Fruit fly (Drosophila melanogaster): Measurements from ENCODE around the gene CG7218.

The CG7218 gene

dm6 chr3R:18125023-18125630 lies 39.1 kb downstream of the CG7218 start:
- TF ChIP-seq dpn (GFP tag; optimal IDR thresholded peaks at IDR 0.05), result peak; percentile 81 to 85
- no peak; the same call in 1 of the 2 replicates for TF ChIP-seq Atf6 (GFP tag; IDR thresholded peaks at IDR 0.05)
- TF ChIP-seq otp (GFP tag; IDR thresholded peaks at IDR 0.05), result peak; percentile 89
- TF ChIP-seq gsb (GFP tag; IDR thresholded peaks at IDR 0.05), result peak; percentile 86
- TF ChIP-seq crc (GFP tag; optimal IDR thresholded peaks at IDR 0.05), result peak; percentile 61
- TF ChIP-seq CG6654 (GFP tag; optimal IDR thresholded peaks at IDR 0.05), result no peak
- TF ChIP-seq tup (GFP tag; optimal IDR thresholded peaks at IDR 0.05), result peak; percentile 18
- TF ChIP-seq maf-S (GFP tag; optimal IDR thresholded peaks at IDR 0.05), result peak; percentile 60
- TF ChIP-seq tll (GFP tag; optimal IDR thresholded peaks at IDR 0.05), result no peak
- TF ChIP-seq bigmax (GFP tag; optimal IDR thresholded peaks at IDR 0.05), result no peak
- peak; percentile 65 for TF ChIP-seq Fer3 (tag; optimal IDR thresholded peaks at IDR 0.05)
- TF ChIP-seq CG12104 (GFP tag; optimal IDR thresholded peaks at IDR 0.05), result peak; percentile 29
- TF ChIP-seq Hr78 (GFP tag; optimal IDR thresholded peaks at IDR 0.05), result no peak
- peak; percentile 92 for TF ChIP-seq danr (GFP tag; IDR thresholded peaks at IDR 0.05)
- TF ChIP-seq ash1 (GFP tag; optimal IDR thresholded peaks at IDR 0.05), result no peak
- no peak for TF ChIP-seq CG30020 (tag; optimal IDR thresholded peaks at IDR 0.05)
- no peak for TF ChIP-seq Bteb2 (GFP tag; optimal IDR thresholded peaks at IDR 0.05)
- TF ChIP-seq CG9817 (tag; optimal IDR thresholded peaks at IDR 0.05), result peak; percentile 74
- peak; percentile 45 for TF ChIP-seq tio (GFP tag; optimal IDR thresholded peaks at IDR 0.05)
- TF ChIP-seq CG3065 (GFP tag; optimal IDR thresholded peaks at IDR 0.05), result peak; percentile 42
- peak; percentile 32 for TF ChIP-seq fd102C (GFP tag; optimal IDR thresholded peaks at IDR 0.05)
- peak; percentile 61 for TF ChIP-seq CG10321 (GFP tag; IDR thresholded peaks at IDR 0.05)
- peak; percentile 49 for TF ChIP-seq CG6254 (GFP tag; optimal IDR thresholded peaks at IDR 0.05)
- peak; percentile 87 for TF ChIP-seq chm (GFP tag; IDR thresholded peaks at IDR 0.05)
- TF ChIP-seq Lpt (GFP tag; optimal IDR thresholded peaks at IDR 0.05), result no peak
- TF ChIP-seq hkb (optimal IDR thresholded peaks at IDR 0.05), result no peak
- TF ChIP-seq hkb (GFP tag; IDR thresholded peaks at IDR 0.05), result peak; percentile 86
- TF ChIP-seq zen2 (GFP tag; IDR thresholded peaks at IDR 0.05; ENCODE audit: partially characterized antibody), result no peak
- TF ChIP-seq CG11560 (tag; IDR thresholded peaks at IDR 0.05), result peak; percentile 77
- TF ChIP-seq pita (GFP tag; optimal IDR thresholded peaks at IDR 0.05), result no peak
- TF ChIP-seq Antp (GFP tag; optimal IDR thresholded peaks at IDR 0.05), result peak; percentile 95
- TF ChIP-seq Nf-YB (GFP tag; optimal IDR thresholded peaks at IDR 0.05), result peak; percentile 9
- TF ChIP-seq CG15696 (tag; optimal IDR thresholded peaks at IDR 0.05), result peak; percentile 91
- TF ChIP-seq ap (GFP tag; IDR thresholded peaks at IDR 0.05), result peak; percentile 80
- TF ChIP-seq eyg (GFP tag; optimal IDR thresholded peaks at IDR 0.05), result peak; percentile 36
- no peak for TF ChIP-seq crp (GFP tag; optimal IDR thresholded peaks at IDR 0.05)
- peak; percentile 76 for TF ChIP-seq bcd (GFP tag; optimal IDR thresholded peaks at IDR 0.05)
- no peak for TF ChIP-seq Hey (tag; optimal IDR thresholded peaks at IDR 0.05)
- TF ChIP-seq Sin3A (optimal IDR thresholded peaks at IDR 0.05), result no peak
- TF ChIP-seq CG1602 (GFP tag; optimal IDR thresholded peaks at IDR 0.05), result peak; percentile 61
- peak; percentile 56; the same call in 1 of the 2 replicates for TF ChIP-seq ham (GFP tag; IDR thresholded peaks at IDR 0.05)
- TF ChIP-seq croc (GFP tag; conservative IDR thresholded peaks at IDR 0.05), result peak; percentile 89
- peak; percentile 26 for TF ChIP-seq jing (GFP tag; optimal IDR thresholded peaks at IDR 0.05)
- TF ChIP-seq klu (GFP tag; IDR thresholded peaks at IDR 0.05), result peak; percentile 86
- peak; percentile 90 for TF ChIP-seq CG7839 (tag; optimal IDR thresholded peaks at IDR 0.05)
- TF ChIP-seq CG34224 (GFP tag; IDR thresholded peaks at IDR 0.05; ENCODE audit: partially characterized antibody), result no peak
- TF ChIP-seq repo (GFP tag; optimal IDR thresholded peaks at IDR 0.05), result peak; percentile 78
- peak; percentile 61 for TF ChIP-seq kay (GFP tag; optimal IDR thresholded peaks at IDR 0.05)
- TF ChIP-seq CG5245 (GFP tag; optimal IDR thresholded peaks at IDR 0.05), result peak; percentile 71
- peak; percentile 57 for TF ChIP-seq HmgD (GFP tag; optimal IDR thresholded peaks at IDR 0.05)

Data from whole organism, embryonic.